Fruit fly (Drosophila melanogaster) whole organism: ENCODE data around the gene Pif2.

Experiments used
- CG8478 ChIP-seq: fragments of >200 bp; optimal IDR thresholded peaks from 2 replicates; lab custom pipeline; 2018; ENCODE audit warnings: inconsistent platforms
- Dll ChIP-seq: fragments of >200 bp; optimal IDR thresholded peaks from 2 replicates; lab custom pipeline; 2017
- EcR ChIP-seq, 2 experiments: fragments of >200 bp; optimal IDR thresholded peaks; 2 replicates each; lab custom pipeline; 2017; ENCODE audit warnings: missing biosample characterization in 2 of 2, missing genetic modification characterization in 2 of 2, missing genetic modification reagents in 2 of 2
- pan ChIP-seq: fragments of >200 bp; optimal IDR thresholded peaks from 2 replicates; lab custom pipeline; 2017
- psq ChIP-seq: fragments of >200 bp; optimal IDR thresholded peaks from 2 replicates; lab custom pipeline; 2017
- usp ChIP-seq: fragments of >200 bp; optimal IDR thresholded peaks from 2 replicates; lab custom pipeline; 2017; ENCODE audit warnings: missing biosample characterization, missing genetic modification characterization, mixed read lengths

The Pif2 gene

dm6 chr3R:6548736-6549135 is at the start of gene Pif2:
TSS of gene Pif2 (plus strand) at chr3R:6549036.
- TF ChIP-seq pan (no peak), EcR (GFP tag; optimal IDR thresholded peaks at IDR 0.05; lab: Kevin White, UChicago) (no peak), Dll (no peak)

dm6 chr3R:6504408-6504807 is 44.4 kb upstream of the Pif2 start:
- no peak for TF ChIP-seq EcR (GFP tag; optimal IDR thresholded peaks at IDR 0.05; lab: Kevin White, UChicago)
- no peak for TF ChIP-seq psq
- TF ChIP-seq Dll, result no peak
- no peak for TF ChIP-seq usp (GFP tag; lab: Kevin White, UChicago)
- TF ChIP-seq CG8478 (lab: Kevin White, UChicago), result no peak
- TF ChIP-seq pan, result no peak

dm6 chr3R:6527208-6527607 is 21.6 kb upstream of the Pif2 start, which contains the start of gene CG15185:
TSS of gene CG15185 (plus strand) at chr3R:6527508.
- no peak for TF ChIP-seq EcR (GFP tag; optimal IDR thresholded peaks at IDR 0.05; lab: Kevin White, UChicago)
- no peak for TF ChIP-seq usp (GFP tag; lab: Kevin White, UChicago)
- no peak for TF ChIP-seq psq
- TF ChIP-seq pan, result no peak
- no peak for TF ChIP-seq CG8478 (lab: Kevin White, UChicago)
- no peak for TF ChIP-seq Dll

dm6 chr3R:6534059-6534458 is 14.8 kb upstream of the Pif2 start:
- no peak for TF ChIP-seq usp (GFP tag; lab: Kevin White, UChicago)
- no peak for TF ChIP-seq pan
- no peak for TF ChIP-seq Dll
- no peak for TF ChIP-seq CG8478 (lab: Kevin White, UChicago)
- TF ChIP-seq EcR (GFP tag; optimal IDR thresholded peaks at IDR 0.05; lab: Kevin White, UChicago), result no peak
- TF ChIP-seq psq, result no peak

dm6 chr3R:6560251-6560650 is 11.4 kb downstream of the Pif2 start, which contains the start of gene CG1137:
TSS of gene CG1137 (minus strand) at chr3R:6560351.
- no peak for TF ChIP-seq EcR (GFP tag; optimal IDR thresholded peaks at IDR 0.05; lab: Kevin White, UChicago)
- no peak for TF ChIP-seq psq
- TF ChIP-seq pan, result no peak
- no peak for TF ChIP-seq usp (GFP tag; lab: Kevin White, UChicago)
- TF ChIP-seq Dll, result no peak
- TF ChIP-seq CG8478 (lab: Kevin White, UChicago), result no peak

- TF ChIP-seq EcR (GFP tag; optimal IDR thresholded peaks at IDR 0.05; lab: Kevin White, UChicago) (no peak), pan (no peak)
Observed at dm6 chr3R:6568835-6569234, 20.0 kb downstream of the Pif2 start.

dm6 chr3R:6580484-6580883 is 31.6 kb downstream of the Pif2 start, which contains the start of gene CG2336:
TSS of gene CG2336 (plus strand) at chr3R:6580784.
- no peak for TF ChIP-seq pan
- TF ChIP-seq Dll, result no peak
- no peak for TF ChIP-seq usp (GFP tag; lab: Kevin White, UChicago)
- TF ChIP-seq EcR (GFP tag; optimal IDR thresholded peaks at IDR 0.05; lab: Kevin White, UChicago), result no peak
- TF ChIP-seq CG8478 (lab: Kevin White, UChicago), result no peak
- TF ChIP-seq psq, result no peak

dm6 chr3R:6593068-6593567 is 44.3 kb downstream of the Pif2 start, which contains the start of gene dpr11:
TSS of gene dpr11 (minus strand) at chr3R:6593330.
- TF ChIP-seq CG8478 (lab: Kevin White, UChicago), result no peak
- TF ChIP-seq usp (GFP tag; lab: Kevin White, UChicago), result no peak
- no peak for TF ChIP-seq psq
- TF ChIP-seq EcR (GFP tag; optimal IDR thresholded peaks at IDR 0.05; lab: Kevin White, UChicago), result no peak

dm6 chr3R:6597922-6598321 is 49.1 kb downstream of the Pif2 start, which contains the start of gene CG1138:
TSS of gene CG1138 (minus strand) at chr3R:6598022.
- TF ChIP-seq Dll (no peak), psq (no peak), EcR (GFP tag; optimal IDR thresholded peaks at IDR 0.05; lab: Kevin White, UChicago) (no peak), usp (GFP tag; lab: Kevin White, UChicago) (no peak), pan (no peak), CG8478 (lab: Kevin White, UChicago) (no peak)
